Fruit fly (Drosophila melanogaster): Measurements from ENCODE around the gene Lerp.

dm6 chr3R:26882230-26883014, 19.5 kb upstream of the Lerp start:
- TF ChIP-seq h (GFP tag; optimal IDR thresholded peaks at IDR 0.05) (peak; percentile 27), rgr (GFP tag; optimal IDR thresholded peaks at IDR 0.05) (no peak), brk (GFP tag; optimal IDR thresholded peaks at IDR 0.05) (peak; percentile 48), fru (GFP tag; optimal IDR thresholded peaks at IDR 0.05) (peak; percentile 29), sage (GFP tag; optimal IDR thresholded peaks at IDR 0.05) (no peak)
